Fruit fly (Drosophila melanogaster): ENCODE measurements around the gene plh.

The plh gene

dm6 chr3R:4996529-4996975, 14.3 kb downstream of the plh start (continued):
- no peak for TF ChIP-seq BtbVII (GFP tag; optimal IDR thresholded peaks at IDR 0.05)
- TF ChIP-seq Atf-2 (GFP tag; optimal IDR thresholded peaks at IDR 0.05) = no peak
- TF ChIP-seq CG34376 (GFP tag; optimal IDR thresholded peaks at IDR 0.05) = no peak
- no peak for TF ChIP-seq CG9797 (GFP tag; optimal IDR thresholded peaks at IDR 0.05)
- no peak for TF ChIP-seq disco-r (GFP tag; optimal IDR thresholded peaks at IDR 0.05)
- no peak for TF ChIP-seq nerfin-2 (GFP tag; IDR thresholded peaks at IDR 0.05; ENCODE audit: partially characterized antibody)
- TF ChIP-seq Ets97D (GFP tag; optimal IDR thresholded peaks at IDR 0.05) = no peak
- no peak for TF ChIP-seq sna (GFP tag; IDR thresholded peaks at IDR 0.05; ENCODE audit: partially characterized antibody)
- TF ChIP-seq fd102C (GFP tag; optimal IDR thresholded peaks at IDR 0.05) = no peak
- TF ChIP-seq sqz (GFP tag; optimal IDR thresholded peaks at IDR 0.05) = peak; percentile 30
- TF ChIP-seq CG33213 (GFP tag; optimal IDR thresholded peaks at IDR 0.05) = no peak
- no peak for TF ChIP-seq Deaf1 (tag; optimal IDR thresholded peaks at IDR 0.05)
- TF ChIP-seq CG2116 (GFP tag; optimal IDR thresholded peaks at IDR 0.05) = no peak
- no peak for TF ChIP-seq maf-S (GFP tag; optimal IDR thresholded peaks at IDR 0.05)
- no peak for TF ChIP-seq ap (GFP tag; IDR thresholded peaks at IDR 0.05)
- TF ChIP-seq CG8388 (GFP tag; optimal IDR thresholded peaks at IDR 0.05) = no peak
- TF ChIP-seq CG4424 (GFP tag; optimal IDR thresholded peaks at IDR 0.05) = no peak
- TF ChIP-seq CG8290 (GFP tag; optimal IDR thresholded peaks at IDR 0.05) = no peak
- peak in 1 of 2 experiments; percentile 22 for TF ChIP-seq CG8290 (tag; optimal IDR thresholded peaks at IDR 0.05)
- no peak for TF ChIP-seq tx (GFP tag; optimal IDR thresholded peaks at IDR 0.05)
- no peak for TF ChIP-seq CG17802 (tag; optimal IDR thresholded peaks at IDR 0.05)
- TF ChIP-seq bab2 (GFP tag; optimal IDR thresholded peaks at IDR 0.05) = no peak
- TF ChIP-seq CG11398 (GFP tag; optimal IDR thresholded peaks at IDR 0.05) = no peak
- TF ChIP-seq CG31365 (tag; optimal IDR thresholded peaks at IDR 0.05) = no peak
- TF ChIP-seq Dfd (GFP tag; optimal IDR thresholded peaks at IDR 0.05) = no peak
- TF ChIP-seq unc-4 (GFP tag; IDR thresholded peaks at IDR 0.05; ENCODE audit: partially characterized antibody) = no peak
- TF ChIP-seq CG10565 (GFP tag; optimal IDR thresholded peaks at IDR 0.05) = no peak
- TF ChIP-seq caup (GFP tag; optimal IDR thresholded peaks at IDR 0.05; ENCODE audit: severe bottlenecking) = no peak
- no peak for TF ChIP-seq fd96Cb (tag; optimal IDR thresholded peaks at IDR 0.05)
- no peak for TF ChIP-seq CG7963 (GFP tag; IDR thresholded peaks at IDR 0.05; ENCODE audit: partially characterized antibody)
- TF ChIP-seq cg (GFP tag; optimal IDR thresholded peaks at IDR 0.05) = no peak
- no peak for TF ChIP-seq dmrt11E (tag; optimal IDR thresholded peaks at IDR 0.05)
- TF ChIP-seq NK7.1 (GFP tag; optimal IDR thresholded peaks at IDR 0.05) = no peak
- TF ChIP-seq vvl (GFP tag; IDR thresholded peaks at IDR 0.05) = no peak
- TF ChIP-seq gsb-n (tag; optimal IDR thresholded peaks at IDR 0.05) = peak; percentile 81
- TF ChIP-seq gem (tag; optimal IDR thresholded peaks at IDR 0.05) = no peak
- no peak for TF ChIP-seq CG18262 (tag; optimal IDR thresholded peaks at IDR 0.05)
- no peak for TF ChIP-seq CG15479 (GFP tag; optimal IDR thresholded peaks at IDR 0.05)
- no peak for TF ChIP-seq pum (GFP tag; optimal IDR thresholded peaks at IDR 0.05)
- no peak for TF ChIP-seq CG18619 (GFP tag; optimal IDR thresholded peaks at IDR 0.05)
- no peak for TF ChIP-seq ab (GFP tag; optimal IDR thresholded peaks at IDR 0.05)
- TF ChIP-seq Sin3A (optimal IDR thresholded peaks at IDR 0.05) = no peak
- TF ChIP-seq zf30C (GFP tag; optimal IDR thresholded peaks at IDR 0.05) = no peak
- no peak for TF ChIP-seq CG9932 (GFP tag; IDR thresholded peaks at IDR 0.05)
- no peak for TF ChIP-seq CG13424 (tag; optimal IDR thresholded peaks at IDR 0.05)
- TF ChIP-seq sim (GFP tag; IDR thresholded peaks at IDR 0.05) = 0 out of 2 replicates have a peak, but pooled peaks have one; percentile 47
- TF ChIP-seq sens-2 (GFP tag; IDR thresholded peaks at IDR 0.05) = no peak
- TF ChIP-seq CG11456 (GFP tag; IDR thresholded peaks at IDR 0.05) = no peak
- TF ChIP-seq z (GFP tag; IDR thresholded peaks at IDR 0.05) = 0 out of 3 replicates have a peak, but pooled peaks have one; percentile 37
- no peak for TF ChIP-seq CG15073 (GFP tag; optimal IDR thresholded peaks at IDR 0.05)
- TF ChIP-seq CG10209 (GFP tag; optimal IDR thresholded peaks at IDR 0.05) = no peak
- TF ChIP-seq bcd (GFP tag; optimal IDR thresholded peaks at IDR 0.05) = no peak
